Worm (Caenorhabditis elegans): ENCODE data around the gene comt-2.

ce11 chrV:16506650-16507049 lies 12.4 kb upstream of the comt-2 start:
- no peak for TF ChIP-seq ets-4 (tag; optimal IDR thresholded peaks at IDR 0.05)
- no peak for TF ChIP-seq sox-2 (GFP tag; IDR thresholded peaks at IDR 0.05)
